Fruit fly (Drosophila melanogaster) whole organism, embryonic: ENCODE measurements around the gene CG17127.

Experiments
- ATbp ChIP-seq: fragments of 200-800 bp; sonication (Bioruptor generic); optimal IDR thresholded peaks from 2 replicates; lab custom pipeline; 2017; ENCODE audit warnings: missing biosample characterization, mild to moderate bottlenecking, missing genetic modification characterization, missing genetic modification reagents
- Abd-B ChIP-seq: fragments of 200-800 bp; sonication (Bioruptor generic); optimal IDR thresholded peaks from 2 replicates; lab custom pipeline; 2018; ENCODE audit warnings: missing biosample characterization, mild to moderate bottlenecking, missing genetic modification characterization, moderate library complexity
- Atf-2 ChIP-seq: fragments of 200-800 bp; sonication (Bioruptor generic); optimal IDR thresholded peaks from 2 replicates; lab custom pipeline; 2016; ENCODE audit warnings: missing biosample characterization, missing genetic modification characterization
- BtbVII ChIP-seq: fragments of 200-800 bp; sonication (Bioruptor generic); optimal IDR thresholded peaks from 3 replicates; lab custom pipeline; 2017; ENCODE audit warnings: missing biosample characterization, mild to moderate bottlenecking, missing genetic modification characterization
- CG10979 ChIP-seq: fragments of 200-800 bp; sonication (Bioruptor generic); optimal IDR thresholded peaks from 2 replicates; lab custom pipeline; 2018; ENCODE audit warnings: missing biosample characterization, mild to moderate bottlenecking, missing genetic modification characterization, moderate library complexity
- CG11093 ChIP-seq: fragments of 200-800 bp; sonication (Bioruptor generic); IDR thresholded peaks from 3 replicates; pipeline ENCODE4 v1.3.6; 2022; ENCODE audit warnings: missing biosample characterization, missing genetic modification characterization
- CG11696 ChIP-seq: fragments of 200-800 bp; sonication (Bioruptor generic); IDR thresholded peaks from 2 replicates; pipeline ENCODE4 v1.3.6; 2022; ENCODE audit warnings: missing biosample characterization, missing genetic modification characterization
- CG18011 ChIP-seq: fragments of 200-800 bp; sonication (Bioruptor generic); optimal IDR thresholded peaks from 2 replicates; lab custom pipeline; 2017; ENCODE audit warnings: missing biosample characterization, missing genetic modification characterization, mild to moderate bottlenecking, moderate library complexity, missing genotype
- CG2678 ChIP-seq: fragments of 200-800 bp; sonication (Bioruptor generic); optimal IDR thresholded peaks from 3 replicates; lab custom pipeline; 2019; ENCODE audit warnings: missing biosample characterization, mild to moderate bottlenecking, missing genetic modification characterization, moderate library complexity
- CG30403 ChIP-seq: fragments of 200-800 bp; sonication (Bioruptor generic); optimal IDR thresholded peaks from 3 replicates; lab custom pipeline; 2016; ENCODE audit warnings: missing biosample characterization, missing genetic modification characterization
- CG34224 ChIP-seq: fragments of 200-800 bp; sonication (Bioruptor generic); IDR thresholded peaks from 3 replicates; pipeline ENCODE4 v1.3.6; 2022; ENCODE audit warnings: missing biosample characterization, missing genetic modification characterization; ENCODE audit not compliant: partially characterized antibody
- CG34422 ChIP-seq: fragments of 200-800 bp; sonication (Bioruptor generic); IDR thresholded peaks from 3 replicates; pipeline ENCODE4 v1.3.6; 2022; ENCODE audit warnings: missing biosample characterization, missing genetic modification characterization
- CG3838 ChIP-seq: fragments of 200-800 bp; sonication (Bioruptor generic); optimal IDR thresholded peaks from 3 replicates; lab custom pipeline; 2016; ENCODE audit warnings: missing biosample characterization, missing genetic modification characterization
- CG6791 ChIP-seq: fragments of 200-800 bp; sonication (Bioruptor generic); IDR thresholded peaks from 3 replicates; pipeline ENCODE4 v1.3.6; 2022; ENCODE audit warnings: missing biosample characterization, missing genetic modification characterization; ENCODE audit not compliant: partially characterized antibody
- CG7963 ChIP-seq: fragments of 200-800 bp; sonication (Bioruptor generic); IDR thresholded peaks from 3 replicates; pipeline ENCODE4 v1.3.6; 2022; ENCODE audit warnings: missing biosample characterization, missing genetic modification characterization; ENCODE audit not compliant: partially characterized antibody
- CTCF ChIP-seq: fragments of 200-800 bp; sonication (Bioruptor generic); optimal IDR thresholded peaks from 2 replicates; lab custom pipeline; 2017; ENCODE audit warnings: missing biosample characterization, mild to moderate bottlenecking, missing genetic modification characterization, moderate library complexity
- CrebB ChIP-seq: fragments of 200-800 bp; sonication (Bioruptor generic); optimal IDR thresholded peaks from 3 replicates; lab custom pipeline; 2018; ENCODE audit warnings: missing biosample characterization, mild to moderate bottlenecking, missing genetic modification characterization
- Dll ChIP-seq: fragments of 200-800 bp; sonication (Bioruptor generic); IDR thresholded peaks from 4 replicates; pipeline ENCODE4 v1.3.6; 2022; ENCODE audit warnings: missing biosample characterization, missing genetic modification characterization; ENCODE audit not compliant: partially characterized antibody
- E2f2 ChIP-seq: fragments of 200-800 bp; sonication (Bioruptor generic); IDR thresholded peaks from 2 replicates; pipeline ENCODE4 v1.3.6; 2022; ENCODE audit warnings: missing biosample characterization, missing genetic modification characterization
- Gug ChIP-seq: fragments of 200-800 bp; sonication (Bioruptor generic); IDR thresholded peaks from 4 replicates; pipeline ENCODE4 v1.3.6; 2022; ENCODE audit warnings: missing biosample characterization, missing genetic modification characterization
- H2.0 ChIP-seq: fragments of 200-800 bp; sonication (Bioruptor generic); IDR thresholded peaks from 2 replicates; pipeline ENCODE4 v1.3.6; 2022; ENCODE audit warnings: missing biosample characterization, missing genetic modification characterization
- HLH4C ChIP-seq: fragments of 200-800 bp; sonication (Bioruptor generic); IDR thresholded peaks from 3 replicates; pipeline ENCODE4 v1.3.6; 2022; ENCODE audit warnings: missing biosample characterization, missing genetic modification characterization; ENCODE audit not compliant: partially characterized antibody
- Hmr ChIP-seq: fragments of 200-800 bp; sonication (Bioruptor generic); optimal IDR thresholded peaks from 3 replicates; lab custom pipeline; 2017; ENCODE audit warnings: mild to moderate bottlenecking, missing biosample characterization, missing genetic modification reagents, missing genetic modification characterization
- Hr51 ChIP-seq, 2 experiments: fragments of 200-800 bp; sonication (Bioruptor generic); optimal IDR thresholded peaks; 2 replicates in 1 of 2; 3 replicates in 1 of 2; lab custom pipeline; 2016 to 2018; ENCODE audit warnings: missing biosample characterization in 2 of 2, missing genetic modification characterization in 2 of 2, mild to moderate bottlenecking in 1 of 2, moderate library complexity in 1 of 2
- Hsf ChIP-seq: fragments of 200-800 bp; sonication (Bioruptor generic); optimal IDR thresholded peaks from 3 replicates; lab custom pipeline; 2016; ENCODE audit warnings: missing biosample characterization, missing genetic modification characterization
- MESR4 ChIP-seq: fragments of 200-800 bp; sonication (Bioruptor generic); optimal IDR thresholded peaks from 2 replicates; lab custom pipeline; 2018; ENCODE audit warnings: missing biosample characterization, mild to moderate bottlenecking, missing genetic modification characterization, moderate library complexity
- Myb ChIP-seq: fragments of 200-800 bp; sonication (Bioruptor generic); optimal IDR thresholded peaks from 2 replicates; lab custom pipeline; 2016; ENCODE audit warnings: missing biosample characterization, missing genetic modification characterization
- Oaz ChIP-seq: fragments of 200-800 bp; sonication (Bioruptor generic); IDR thresholded peaks from 2 replicates; pipeline ENCODE4 v1.3.6; 2022; ENCODE audit warnings: missing biosample characterization, missing genetic modification characterization
- Pdp1 ChIP-seq, 2 experiments: fragments of 200-800 bp; sonication (Bioruptor generic); optimal IDR thresholded peaks; 3 replicates each; lab custom pipeline; 2016; ENCODE audit warnings: missing biosample characterization in 2 of 2, missing genetic modification characterization in 2 of 2, mild to moderate bottlenecking in 1 of 2, moderate library complexity in 1 of 2
- Scr ChIP-seq: fragments of 200-800 bp; sonication (Bioruptor generic); IDR thresholded peaks from 2 replicates; pipeline ENCODE4 v1.3.6; 2022; ENCODE audit warnings: missing biosample characterization, missing genetic modification characterization; ENCODE audit not compliant: partially characterized antibody
- Xbp1 ChIP-seq: fragments of 200-800 bp; sonication (Bioruptor generic); optimal IDR thresholded peaks from 3 replicates; lab custom pipeline; 2016; ENCODE audit warnings: missing biosample characterization, mild to moderate bottlenecking, missing genetic modification characterization
- YL-1 ChIP-seq: fragments of 200-800 bp; sonication (Bioruptor generic); optimal IDR thresholded peaks from 3 replicates; lab custom pipeline; 2017; ENCODE audit warnings: missing biosample characterization, mild to moderate bottlenecking, missing genetic modification characterization
- btn ChIP-seq: fragments of 200-800 bp; sonication (Bioruptor generic); optimal IDR thresholded peaks from 2 replicates; lab custom pipeline; 2016; ENCODE audit warnings: missing biosample characterization, missing genetic modification characterization
- cad ChIP-seq: fragments of >200 bp; optimal IDR thresholded peaks from 2 replicates; lab custom pipeline; 2017; ENCODE audit warnings: missing biosample characterization, missing genetic modification characterization
- dimm ChIP-seq: fragments of 200-800 bp; sonication (Bioruptor generic); IDR thresholded peaks from 2 replicates; pipeline ENCODE4 v1.3.6; 2022; ENCODE audit warnings: missing biosample characterization, missing genetic modification characterization
- esg ChIP-seq: fragments of 200-800 bp; sonication (Bioruptor generic); conservative IDR thresholded peaks from 2 replicates; pipeline ENCODE4 v1.3.6; 2022; ENCODE audit warnings: missing biosample characterization, missing genetic modification characterization
- exex ChIP-seq: fragments of 200-800 bp; sonication (Bioruptor generic); optimal IDR thresholded peaks from 4 replicates; lab custom pipeline; 2018; ENCODE audit warnings: missing biosample characterization, mild to moderate bottlenecking, missing genetic modification characterization, moderate library complexity
- fd96Cb ChIP-seq: fragments of 200-800 bp; sonication (Bioruptor generic); optimal IDR thresholded peaks from 2 replicates; lab custom pipeline; 2018; ENCODE audit warnings: missing biosample characterization, mild to moderate bottlenecking, missing genetic modification characterization, moderate library complexity
- gcm2 ChIP-seq: fragments of 200-800 bp; sonication (Bioruptor generic); optimal IDR thresholded peaks from 2 replicates; lab custom pipeline; 2016; ENCODE audit warnings: missing biosample characterization, missing genetic modification characterization
- gfzf ChIP-seq: fragments of 200-800 bp; sonication (Bioruptor generic); optimal IDR thresholded peaks from 2 replicates; lab custom pipeline; 2016; ENCODE audit warnings: missing biosample characterization, mild to moderate bottlenecking, missing genetic modification characterization, moderate library complexity
- hb ChIP-seq: fragments of 200-800 bp; sonication (Bioruptor generic); IDR thresholded peaks from 3 replicates; pipeline ENCODE4 v1.3.6; 2022; ENCODE audit warnings: missing biosample characterization, missing genetic modification characterization; ENCODE audit not compliant: partially characterized antibody
- her ChIP-seq: fragments of 200-800 bp; sonication (Bioruptor generic); optimal IDR thresholded peaks from 2 replicates; lab custom pipeline; 2016; ENCODE audit warnings: missing biosample characterization, missing genetic modification characterization
- kay ChIP-seq: fragments of 200-800 bp; sonication (Bioruptor generic); optimal IDR thresholded peaks from 2 replicates; lab custom pipeline; 2016; ENCODE audit warnings: missing biosample characterization, missing genetic modification characterization
- klu ChIP-seq: fragments of 200-800 bp; sonication (Bioruptor generic); IDR thresholded peaks from 2 replicates; pipeline ENCODE4 v1.3.6; 2022; ENCODE audit warnings: missing biosample characterization, missing genetic modification characterization
- nerfin-2 ChIP-seq: fragments of 200-800 bp; sonication (Bioruptor generic); IDR thresholded peaks from 2 replicates; pipeline ENCODE4 v1.3.6; 2022; ENCODE audit warnings: missing biosample characterization, missing genetic modification characterization; ENCODE audit not compliant: partially characterized antibody
- pan ChIP-seq, 4 experiments: fragments of >200 bp in 3 of 4; fragments of 200-800 bp in 1 of 4; sonication (Bioruptor generic) in 1 of 4; optimal IDR thresholded peaks in 3 of 4; IDR thresholded peaks in 1 of 4; 2 replicates each; pipeline versions ENCODE4 v1.3.6 to Lab custom; 2017 to 2022; ENCODE audit warnings: missing biosample characterization in 2 of 4, missing genetic modification characterization in 2 of 4, mixed read lengths in 1 of 4
- phol ChIP-seq: fragments of 200-800 bp; sonication (Bioruptor generic); optimal IDR thresholded peaks from 3 replicates; lab custom pipeline; 2018; ENCODE audit warnings: missing biosample characterization, mild to moderate bottlenecking, missing genetic modification characterization, moderate library complexity
- pnt ChIP-seq: fragments of 200-800 bp; sonication (Bioruptor generic); optimal IDR thresholded peaks from 3 replicates; lab custom pipeline; 2016; ENCODE audit warnings: missing biosample characterization, missing genetic modification characterization
- sens ChIP-seq: fragments of 200-800 bp; sonication (Bioruptor generic); peaks from one replicate; lab custom pipeline; 2016; ENCODE audit warnings: missing biosample characterization, missing genetic modification characterization
- zen2 ChIP-seq: fragments of 200-800 bp; sonication (Bioruptor generic); IDR thresholded peaks from 3 replicates; pipeline ENCODE4 v1.3.6; 2022; ENCODE audit warnings: missing biosample characterization, missing genetic modification characterization; ENCODE audit not compliant: partially characterized antibody

The CG17127 gene

DNA sequence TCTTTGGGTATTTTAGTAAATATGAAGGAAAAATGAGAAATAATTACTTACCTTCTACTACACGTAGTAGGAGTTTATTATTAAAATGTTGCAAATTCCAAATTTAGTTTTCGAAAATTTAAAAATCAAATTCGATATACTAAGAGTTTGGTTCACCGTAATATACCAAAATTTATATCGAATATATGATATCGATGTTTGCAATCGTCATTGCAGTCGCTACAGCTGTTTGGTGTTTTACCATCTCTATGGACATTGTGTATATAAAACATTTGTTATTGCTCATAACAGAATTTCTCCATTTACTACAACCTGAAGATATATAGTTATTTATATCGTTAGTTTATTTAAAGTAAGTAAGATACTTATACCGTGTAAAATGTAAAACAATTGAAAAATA lies 41.9 kb upstream of the CG17127 start, which contains the start of gene CG6443 (continued):
- TF ChIP-seq CG30403 (GFP tag; lab: Kevin White, UChicago) (no peak), CG6791 (GFP tag; lab: Robert Waterston, UW) (peak; percentile 74), zen2 (peak; percentile 8; the same call in 1 of the 3 replicates), Pdp1 (GFP tag; optimal IDR thresholded peaks at IDR 0.05; lab: Kevin White, UChicago) (peak in 1 of 2 experiments; percentile 12), ATbp (GFP tag; lab: Kevin White, UChicago) (no peak), Oaz (GFP tag; lab: Robert Waterston, UW) (no peak), Hmr (no peak), cad (GFP tag; lab: Kevin White, UChicago) (no peak), Gug (GFP tag; lab: Robert Waterston, UW) (no peak), hb (GFP tag; lab: Robert Waterston, UW) (0 out of 3 replicates have a peak, but pooled peaks have one; percentile 20), YL-1 (GFP tag; lab: Kevin White, UChicago) (peak; percentile 3), CTCF (GFP tag; lab: Kevin White, UChicago) (no peak), CG2678 (tag; lab: Kevin White, UChicago) (no peak), BtbVII (GFP tag; lab: Kevin White, UChicago) (no peak), Myb (GFP tag; lab: Kevin White, UChicago) (peak; percentile 58), klu (no peak), CG10979 (tag; lab: Kevin White, UChicago) (no peak), Dll (GFP tag; lab: Robert Waterston, UW) (peak; percentile 89), kay (GFP tag; lab: Kevin White, UChicago) (no peak), CrebB (tag; lab: Kevin White, UChicago) (no peak), sens (GFP tag; lab: Kevin White, UChicago) (peak; percentile 63), CG11696 (GFP tag; lab: Robert Waterston, UW) (no peak), Hr51 (GFP tag; optimal IDR thresholded peaks at IDR 0.05; lab: Kevin White, UChicago) (no peak), phol (tag; lab: Kevin White, UChicago) (peak; percentile 9), Atf-2 (GFP tag; lab: Kevin White, UChicago) (no peak), Hsf (GFP tag; lab: Kevin White, UChicago) (no peak), H2.0 (GFP tag; lab: Robert Waterston, UW) (no peak), HLH4C (GFP tag; lab: Robert Waterston, UW) (peak; percentile 65), gcm2 (no peak), esg (GFP tag; lab: Robert Waterston, UW) (no peak), pan (optimal IDR thresholded peaks at IDR 0.05; lab: Kevin White, UChicago) (no peak), pan (GFP tag; optimal IDR thresholded peaks at IDR 0.05 in 1 of 2, IDR thresholded peaks at IDR 0.05 in 1 of 2) (no peak), nerfin-2 (peak; percentile 75), Xbp1 (GFP tag; lab: Kevin White, UChicago) (no peak), CG18011 (GFP tag; lab: Kevin White, UChicago) (no peak), E2f2 (GFP tag; lab: Robert Waterston, UW) (peak; percentile 89), exex (tag; lab: Kevin White, UChicago) (no peak), dimm (GFP tag; lab: Robert Waterston, UW) (no peak), Scr (GFP tag; lab: Robert Waterston, UW) (peak; percentile 76), Abd-B (GFP tag; lab: Kevin White, UChicago) (no peak), CG7963 (GFP tag; lab: Robert Waterston, UW) (no peak; the same call in 2 of the 3 replicates), her (no peak), CG11093 (no peak), pnt (GFP tag; lab: Kevin White, UChicago) (no peak), CG34224 (GFP tag; lab: Robert Waterston, UW) (peak; percentile 87), MESR4 (peak; percentile 30), btn (GFP tag; lab: Kevin White, UChicago) (no peak), gfzf (peak; percentile 15), CG3838 (GFP tag; lab: Kevin White, UChicago) (no peak), fd96Cb (tag; lab: Kevin White, UChicago) (no peak), CG34422 (GFP tag; lab: Robert Waterston, UW) (no peak)
